Fruit fly (Drosophila melanogaster): Measurements from ENCODE around the gene CG15484.

CG15484 gene

dm6 chr2L:12694823-12695420 lies 12.6 kb downstream of the CG15484 start, which contains the start of the genes IFT43 and PICK1 (continued):
- TF ChIP-seq CG11723 (GFP tag; optimal IDR thresholded peaks at IDR 0.05) (no peak), pho (GFP tag; optimal IDR thresholded peaks at IDR 0.05) (no peak), PHDP (tag; optimal IDR thresholded peaks at IDR 0.05) (no peak), repo (GFP tag; optimal IDR thresholded peaks at IDR 0.05) (no peak), bab2 (GFP tag; optimal IDR thresholded peaks at IDR 0.05) (no peak), sna (GFP tag; IDR thresholded peaks at IDR 0.05; ENCODE audit: partially characterized antibody) (peak; percentile 76), slbo (GFP tag; IDR thresholded peaks at IDR 0.05) (no peak), CG4707 (GFP tag; optimal IDR thresholded peaks at IDR 0.05) (no peak), wdn (GFP tag; IDR thresholded peaks at IDR 0.05) (no peak), CG2120 (GFP tag; optimal IDR thresholded peaks at IDR 0.05) (no peak), CG7372 (GFP tag; IDR thresholded peaks at IDR 0.05) (no peak), Dip2 (GFP tag; IDR thresholded peaks at IDR 0.05) (no peak), gcm (GFP tag; optimal IDR thresholded peaks at IDR 0.05) (no peak), MESR4 (GFP tag; optimal IDR thresholded peaks at IDR 0.05) (peak; percentile 31), CHES-1-like (GFP tag; optimal IDR thresholded peaks at IDR 0.05) (peak; percentile 4), gfzf (GFP tag; optimal IDR thresholded peaks at IDR 0.05) (peak; percentile 48), CG17568 (GFP tag; optimal IDR thresholded peaks at IDR 0.05) (no peak), HmgD (GFP tag; optimal IDR thresholded peaks at IDR 0.05) (no peak), CG34224 (GFP tag; IDR thresholded peaks at IDR 0.05; ENCODE audit: partially characterized antibody) (peak; percentile 79), CG8281 (tag; optimal IDR thresholded peaks at IDR 0.05) (no peak), CG12744 (GFP tag; optimal IDR thresholded peaks at IDR 0.05) (no peak), CG1024 (GFP tag; IDR thresholded peaks at IDR 0.05) (no peak), Usf (GFP tag; optimal IDR thresholded peaks at IDR 0.05) (no peak), CG32532 (GFP tag; IDR thresholded peaks at IDR 0.05) (no peak), Fer2 (tag; optimal IDR thresholded peaks at IDR 0.05) (no peak), chinmo (GFP tag; IDR thresholded peaks at IDR 0.05; ENCODE audit: partially characterized antibody) (no peak), Adf1 (GFP tag; IDR thresholded peaks at IDR 0.05) (no peak), lov (optimal IDR thresholded peaks at IDR 0.05) (no peak), lov (GFP tag; IDR thresholded peaks at IDR 0.05) (no peak), her (GFP tag; optimal IDR thresholded peaks at IDR 0.05) (no peak), gsb-n (tag; optimal IDR thresholded peaks at IDR 0.05) (no peak), YL-1 (GFP tag; optimal IDR thresholded peaks at IDR 0.05) (peak; percentile 37), tap (tag; optimal IDR thresholded peaks at IDR 0.05) (no peak), h (optimal IDR thresholded peaks at IDR 0.05) (no peak), z (GFP tag; IDR thresholded peaks at IDR 0.05) (no peak), CG7271 (tag; optimal IDR thresholded peaks at IDR 0.05) (no peak), Hsf (GFP tag; optimal IDR thresholded peaks at IDR 0.05) (no peak), NfI (GFP tag; optimal IDR thresholded peaks at IDR 0.05) (no peak), Neu2 (GFP tag; optimal IDR thresholded peaks at IDR 0.05; ENCODE audit: borderline replicate concordance) (peak; percentile 32), CG31441 (GFP tag; IDR thresholded peaks at IDR 0.05) (no peak), sug (tag; optimal IDR thresholded peaks at IDR 0.05) (no peak), ara (GFP tag; IDR thresholded peaks at IDR 0.05) (no peak), CG9727 (GFP tag; optimal IDR thresholded peaks at IDR 0.05) (no peak), sc (optimal IDR thresholded peaks at IDR 0.05) (no peak), sc (GFP tag; optimal IDR thresholded peaks at IDR 0.05) (no peak), CG7928 (GFP tag; optimal IDR thresholded peaks at IDR 0.05) (no peak), CG3281 (GFP tag; optimal IDR thresholded peaks at IDR 0.05) (no peak), danr (GFP tag; IDR thresholded peaks at IDR 0.05) (no peak), Xrp1 (GFP tag; IDR thresholded peaks at IDR 0.05) (peak; percentile 7; the same call in 1 of the 2 replicates), sd (tag; optimal IDR thresholded peaks at IDR 0.05) (no peak), CG14860 (GFP tag; IDR thresholded peaks at IDR 0.05; ENCODE audit: partially characterized antibody) (peak; percentile 72), vnd (GFP tag; IDR thresholded peaks at IDR 0.05; ENCODE audit: partially characterized antibody) (peak; percentile 77)

Data from whole organism, embryonic.